Fruit fly (Drosophila melanogaster) S2 (cell line): Measurements from ENCODE around the gene CG42535.

Source experiments
- CG8478 ChIP-seq: fragments of >200 bp; optimal IDR thresholded peaks from 2 replicates; lab custom pipeline; 2018
- CTCF ChIP-seq, 2 experiments: fragments of >200 bp; optimal IDR thresholded peaks; 2 replicates each; lab custom pipeline; 2018

- TF ChIP-seq CTCF (optimal IDR thresholded peaks at IDR 0.05; lab: Kevin White, UChicago): no peak
- TF ChIP-seq CG8478 (lab: Kevin White, UChicago): no peak
Observed at dm6 chr3L:10669592-10670400, 39.1 kb upstream of the CG42535 start.
